Worm (Caenorhabditis elegans): ENCODE measurements around the gene M106.8.

The M106.8 gene

ce11 chrII:10867219-10867618 is 23.8 kb upstream of the M106.8 start:
- TF ChIP-seq R02D3.7 (tag; optimal IDR thresholded peaks at IDR 0.05) (no peak), ztf-4 (tag; optimal IDR thresholded peaks at IDR 0.05) (no peak), nhr-77 (tag; optimal IDR thresholded peaks at IDR 0.05) (no peak), eor-1 (tag; optimal IDR thresholded peaks at IDR 0.05) (no peak), nfya-1 (tag; optimal IDR thresholded peaks at IDR 0.05; ENCODE audit: insufficient read depth) (peak; percentile 43), sea-2 (GFP tag; optimal IDR thresholded peaks at IDR 0.05) (no peak), pqm-1 (tag; optimal IDR thresholded peaks at IDR 0.05) (peak; percentile 64), nhr-25 (tag; optimal IDR thresholded peaks at IDR 0.05) (no peak), aly-2 (tag; optimal IDR thresholded peaks at IDR 0.05) (no peak), nhr-12 (tag; optimal IDR thresholded peaks at IDR 0.05) (no peak), pha-4 (tag; optimal IDR thresholded peaks at IDR 0.05) (peak; percentile 57), snpc-4 (tag; optimal IDR thresholded peaks at IDR 0.05) (no peak), mml-1 (tag; optimal IDR thresholded peaks at IDR 0.05) (no peak), elt-2 (tag; optimal IDR thresholded peaks at IDR 0.05) (peak; percentile 55), hmg-11 (tag; optimal IDR thresholded peaks at IDR 0.05) (peak; percentile 35), elt-1 (tag; optimal IDR thresholded peaks at IDR 0.05) (no peak)

ce11 chrII:10862749-10863656 is 19.6 kb upstream of the M106.8 start:
- TF ChIP-seq pqm-1 (tag; optimal IDR thresholded peaks at IDR 0.05) (no peak), hmg-11 (tag; optimal IDR thresholded peaks at IDR 0.05) (peak; percentile 58), nhr-25 (tag; optimal IDR thresholded peaks at IDR 0.05) (peak; percentile 55)

ce11 chrII:10861723-10862486 is 18.5 kb upstream of the M106.8 start:
- TF ChIP-seq tbx-2 (tag; optimal IDR thresholded peaks at IDR 0.05) (no peak), skn-1 (tag; optimal IDR thresholded peaks at IDR 0.05) (no peak), sea-2 (GFP tag; optimal IDR thresholded peaks at IDR 0.05) (no peak), nhr-23 (tag; optimal IDR thresholded peaks at IDR 0.05) (peak; percentile 1), pqm-1 (tag; optimal IDR thresholded peaks at IDR 0.05) (peak; percentile 23), elt-1 (tag; optimal IDR thresholded peaks at IDR 0.05) (peak; percentile 78), nhr-25 (tag; optimal IDR thresholded peaks at IDR 0.05) (peak; percentile 80), elt-2 (tag; optimal IDR thresholded peaks at IDR 0.05) (peak; percentile 85), lin-39 (tag; optimal IDR thresholded peaks at IDR 0.05) (peak; percentile 28), nhr-43 (tag; optimal IDR thresholded peaks at IDR 0.05; ENCODE audit: poor library complexity, severe bottlenecking) (peak; percentile 32), nfya-1 (tag; optimal IDR thresholded peaks at IDR 0.05; ENCODE audit: insufficient read depth) (peak; percentile 3)

DNA sequence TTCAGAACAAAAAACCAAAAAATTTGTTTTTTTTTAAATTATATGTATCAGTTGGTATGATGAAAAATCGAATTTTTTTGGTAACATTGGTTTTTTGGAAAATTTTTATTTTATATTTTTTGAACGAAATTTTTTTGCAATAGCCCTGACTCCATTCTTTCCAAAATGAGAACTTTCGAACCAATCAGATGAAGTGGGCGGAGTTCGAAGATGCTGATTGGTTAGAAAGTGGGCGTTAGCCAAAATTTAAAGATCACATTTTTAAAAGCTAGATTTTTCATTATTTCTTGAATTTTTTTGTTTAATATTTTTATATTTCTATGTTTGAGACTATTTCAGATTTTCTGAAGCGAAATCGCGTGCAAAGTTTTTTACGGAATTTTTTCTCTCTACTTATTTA is 17.9 kb upstream of the M106.8 start:
- TF ChIP-seq ztf-4 (tag; optimal IDR thresholded peaks at IDR 0.05) = no peak
- TF ChIP-seq nfya-1 (tag; optimal IDR thresholded peaks at IDR 0.05; ENCODE audit: insufficient read depth) = peak; percentile 99

ce11 chrII:10860840-10861239 is 17.4 kb upstream of the M106.8 start, which contains the start of gene M106.3:
M106.3 (minus strand) TSS chrII:10860909.
- TF ChIP-seq jun-1 (tag; optimal IDR thresholded peaks at IDR 0.05) (peak; percentile 13), lin-39 (tag; optimal IDR thresholded peaks at IDR 0.05) (no peak), pqm-1 (tag; optimal IDR thresholded peaks at IDR 0.05) (peak; percentile 51), daf-12 (tag; optimal IDR thresholded peaks at IDR 0.05) (no peak), elt-2 (tag; optimal IDR thresholded peaks at IDR 0.05) (peak; percentile 74), pha-4 (tag; optimal IDR thresholded peaks at IDR 0.05) (peak; percentile 9), elt-1 (tag; optimal IDR thresholded peaks at IDR 0.05) (no peak), ceh-9 (tag; optimal IDR thresholded peaks at IDR 0.05) (no peak)

ce11 chrII:10859359-10859758 is 15.9 kb upstream of the M106.8 start:
- TF ChIP-seq ztf-4 (tag; optimal IDR thresholded peaks at IDR 0.05) = no peak
- peak; percentile 3 for TF ChIP-seq elt-2 (tag; optimal IDR thresholded peaks at IDR 0.05)

ce11 chrII:10857077-10857476 is 13.7 kb upstream of the M106.8 start, which contains the start of gene M106.7:
M106.7 (minus strand) TSS chrII:10857177.
- TF ChIP-seq mdl-1 (tag; optimal IDR thresholded peaks at IDR 0.05) (no peak), tbx-2 (tag; optimal IDR thresholded peaks at IDR 0.05) (no peak), elt-1 (tag; optimal IDR thresholded peaks at IDR 0.05) (no peak), ama-1 (optimal IDR thresholded peaks at IDR 0.05) (no peak), nhr-25 (tag; optimal IDR thresholded peaks at IDR 0.05) (no peak), pqm-1 (tag; optimal IDR thresholded peaks at IDR 0.05) (no peak), elt-3 (tag; optimal IDR thresholded peaks at IDR 0.05) (no peak), mml-1 (tag; optimal IDR thresholded peaks at IDR 0.05) (no peak), nhr-43 (tag; optimal IDR thresholded peaks at IDR 0.05; ENCODE audit: poor library complexity, severe bottlenecking) (no peak), nhr-12 (tag; optimal IDR thresholded peaks at IDR 0.05) (no peak), ceh-28 (tag; optimal IDR thresholded peaks at IDR 0.05) (no peak), unc-39 (tag; optimal IDR thresholded peaks at IDR 0.05) (no peak), elt-2 (tag; optimal IDR thresholded peaks at IDR 0.05) (no peak), ztf-4 (tag; optimal IDR thresholded peaks at IDR 0.05) (no peak), nhr-76 (tag; optimal IDR thresholded peaks at IDR 0.05) (no peak), fos-1 (tag; optimal IDR thresholded peaks at IDR 0.05) (no peak), R02D3.7 (tag; optimal IDR thresholded peaks at IDR 0.05) (no peak), eor-1 (tag; optimal IDR thresholded peaks at IDR 0.05) (no peak), aly-2 (tag; optimal IDR thresholded peaks at IDR 0.05) (no peak)

Data from whole organism, L3 larva.